Fruit fly (Drosophila melanogaster) whole organism, prepupa: ENCODE data around the gene CG6951.

Experiments
- CG10669 ChIP-seq: fragments of 200-800 bp; sonication (Bioruptor generic); optimal IDR thresholded peaks from 3 replicates; lab custom pipeline; 2018; ENCODE audit warnings: missing biosample characterization, mild to moderate bottlenecking, missing genetic modification characterization, moderate library complexity
- CG11294 ChIP-seq: fragments of 200-800 bp; sonication (Bioruptor generic); IDR thresholded peaks from 2 replicates; pipeline ENCODE4 v1.3.6; 2022; ENCODE audit warnings: missing biosample characterization, missing genetic modification characterization
- CG11762 ChIP-seq: fragments of 200-800 bp; sonication (Bioruptor generic); optimal IDR thresholded peaks from 3 replicates; lab custom pipeline; 2016; ENCODE audit warnings: missing biosample characterization, missing genetic modification characterization; ENCODE audit not compliant: insufficient read depth
- CG15336 ChIP-seq: fragments of 200-800 bp; sonication (Bioruptor generic); IDR thresholded peaks from 2 replicates; pipeline ENCODE4 v1.3.6; 2022; ENCODE audit warnings: missing biosample characterization, missing genetic modification characterization
- CG1621 ChIP-seq: fragments of 200-800 bp; sonication (Bioruptor generic); optimal IDR thresholded peaks from 3 replicates; lab custom pipeline; 2018; ENCODE audit warnings: missing biosample characterization, mild to moderate bottlenecking, missing genetic modification characterization
- CG3032 ChIP-seq: fragments of 200-800 bp; optimal IDR thresholded peaks from 2 replicates; lab custom pipeline; 2019; ENCODE audit warnings: missing biosample characterization, mild to moderate bottlenecking, missing genetic modification characterization, moderate library complexity
- CG31627 ChIP-seq: fragments of 200-800 bp; sonication (Bioruptor generic); optimal IDR thresholded peaks from 3 replicates; lab custom pipeline; 2016; ENCODE audit warnings: missing biosample characterization, missing genetic modification characterization
- CG32006 ChIP-seq: fragments of 200-800 bp; sonication (Bioruptor generic); optimal IDR thresholded peaks from 3 replicates; lab custom pipeline; 2017; ENCODE audit warnings: missing biosample characterization, mild to moderate bottlenecking, missing genetic modification characterization
- CG34406 ChIP-seq: fragments of 200-800 bp; sonication (Bioruptor generic); optimal IDR thresholded peaks from 3 replicates; lab custom pipeline; 2016; ENCODE audit warnings: missing biosample characterization, missing genetic modification characterization
- CG4318 ChIP-seq: fragments of 200-800 bp; sonication (Bioruptor generic); optimal IDR thresholded peaks from 3 replicates; lab custom pipeline; 2017; ENCODE audit warnings: missing biosample characterization, mild to moderate bottlenecking, missing genetic modification characterization
- CG6163 ChIP-seq: fragments of 200-800 bp; sonication (Bioruptor generic); IDR thresholded peaks from 3 replicates; pipeline ENCODE4 v1.3.6; 2022; ENCODE audit warnings: missing biosample characterization, missing genetic modification characterization
- CG6792 ChIP-seq: fragments of 200-800 bp; sonication (Bioruptor generic); optimal IDR thresholded peaks from 3 replicates; lab custom pipeline; 2016; ENCODE audit warnings: missing biosample characterization, missing genetic modification characterization
- CG6808 ChIP-seq: fragments of 200-800 bp; sonication (Bioruptor generic); optimal IDR thresholded peaks from 3 replicates; lab custom pipeline; 2017; ENCODE audit warnings: missing biosample characterization, missing genetic modification characterization, mild to moderate bottlenecking, moderate library complexity, missing genetic modification reagents
- CG6854 ChIP-seq: fragments of 200-800 bp; sonication (Bioruptor generic); optimal IDR thresholded peaks from 2 replicates; lab custom pipeline; 2017; ENCODE audit warnings: missing biosample characterization, mild to moderate bottlenecking, missing genetic modification characterization
- CG7368 ChIP-seq: fragments of 200-800 bp; sonication (Bioruptor generic); optimal IDR thresholded peaks from 3 replicates; lab custom pipeline; 2016; ENCODE audit warnings: missing biosample characterization, missing genetic modification characterization
- CG8119 ChIP-seq: fragments of 200-800 bp; sonication (Bioruptor generic); IDR thresholded peaks from 3 replicates; pipeline ENCODE4 v1.3.6; 2022; ENCODE audit warnings: missing biosample characterization, missing genetic modification characterization
- CG8319 ChIP-seq: fragments of 200-800 bp; sonication (Bioruptor generic); optimal IDR thresholded peaks from 3 replicates; lab custom pipeline; 2016; ENCODE audit warnings: missing biosample characterization, missing genetic modification characterization
- CG9139 ChIP-seq: fragments of 200-800 bp; sonication (Bioruptor generic); optimal IDR thresholded peaks from 3 replicates; lab custom pipeline; 2017; ENCODE audit warnings: missing biosample characterization, mild to moderate bottlenecking, missing genetic modification characterization
- Eip75B ChIP-seq: fragments of 200-800 bp; sonication (Bioruptor generic); optimal IDR thresholded peaks from 3 replicates; lab custom pipeline; 2016; ENCODE audit warnings: missing biosample characterization, missing genetic modification characterization
- Eip93F ChIP-seq: fragments of 200-800 bp; sonication (Bioruptor generic); optimal IDR thresholded peaks from 2 replicates; lab custom pipeline; 2016; ENCODE audit warnings: missing biosample characterization, mild to moderate bottlenecking, missing genetic modification characterization
- Ets21C ChIP-seq: fragments of 200-800 bp; sonication (Bioruptor generic); optimal IDR thresholded peaks from 3 replicates; lab custom pipeline; 2016; ENCODE audit warnings: missing biosample characterization, missing genetic modification characterization
- Ets96B ChIP-seq: fragments of 200-800 bp; optimal IDR thresholded peaks from 2 replicates; lab custom pipeline; 2019; ENCODE audit warnings: missing biosample characterization, mild to moderate bottlenecking, missing genetic modification characterization, moderate library complexity
- Gug ChIP-seq: fragments of 200-800 bp; sonication (Bioruptor generic); IDR thresholded peaks from 2 replicates; pipeline ENCODE4 v1.3.6; 2022; ENCODE audit warnings: missing biosample characterization, missing genetic modification characterization
- Hr38 ChIP-seq: sonication (Bioruptor generic); optimal IDR thresholded peaks from 2 replicates; lab custom pipeline; 2016; ENCODE audit warnings: missing biosample characterization, missing genetic modification characterization
- Hr39 ChIP-seq: fragments of 200-800 bp; sonication (Bioruptor generic); optimal IDR thresholded peaks from 2 replicates; lab custom pipeline; 2016; ENCODE audit warnings: missing biosample characterization, missing genetic modification characterization
- Hr4 ChIP-seq: fragments of 200-800 bp; sonication (Bioruptor generic); optimal IDR thresholded peaks from 3 replicates; lab custom pipeline; 2016; ENCODE audit warnings: missing biosample characterization, missing genetic modification characterization
- Lpt ChIP-seq: fragments of 200-800 bp; sonication (Bioruptor generic); optimal IDR thresholded peaks from 3 replicates; lab custom pipeline; 2016; ENCODE audit warnings: missing biosample characterization, missing genetic modification characterization
- Sox102F ChIP-seq: fragments of 200-800 bp; sonication (Bioruptor generic); optimal IDR thresholded peaks from 2 replicates; lab custom pipeline; 2016; ENCODE audit warnings: missing biosample characterization, mild to moderate bottlenecking, missing genetic modification characterization
- Sox15 ChIP-seq: fragments of 200-800 bp; sonication (Bioruptor generic); optimal IDR thresholded peaks from 3 replicates; lab custom pipeline; 2016; ENCODE audit warnings: missing biosample characterization, missing genetic modification characterization
- achi ChIP-seq: fragments of 200-800 bp; sonication (Bioruptor generic); optimal IDR thresholded peaks from 3 replicates; lab custom pipeline; 2016; ENCODE audit warnings: missing biosample characterization, missing genetic modification characterization
- acj6 ChIP-seq: fragments of 200-800 bp; sonication (Bioruptor generic); optimal IDR thresholded peaks from 3 replicates; lab custom pipeline; 2016; ENCODE audit warnings: missing biosample characterization, missing genetic modification characterization
- cyc ChIP-seq: fragments of 200-800 bp; sonication (Bioruptor generic); optimal IDR thresholded peaks from 3 replicates; lab custom pipeline; 2016; ENCODE audit warnings: missing biosample characterization, missing genetic modification characterization
- dac ChIP-seq: fragments of 200-800 bp; sonication (Bioruptor generic); optimal IDR thresholded peaks from 2 replicates; lab custom pipeline; 2017; ENCODE audit warnings: missing biosample characterization, mild to moderate bottlenecking, missing genetic modification characterization
- dsx ChIP-seq: fragments of 200-800 bp; optimal IDR thresholded peaks from 3 replicates; lab custom pipeline; 2019; ENCODE audit warnings: missing biosample characterization, mild to moderate bottlenecking, missing genetic modification characterization, moderate library complexity; ENCODE audit not compliant: poor library complexity, severe bottlenecking
- esn ChIP-seq: fragments of 200-800 bp; sonication (Bioruptor generic); optimal IDR thresholded peaks from 2 replicates; lab custom pipeline; 2016; ENCODE audit warnings: missing biosample characterization, mild to moderate bottlenecking, missing genetic modification characterization, moderate library complexity
- fkh ChIP-seq: fragments of 200-800 bp; sonication (Bioruptor generic); optimal IDR thresholded peaks from 3 replicates; lab custom pipeline; 2017; ENCODE audit warnings: missing biosample characterization, mild to moderate bottlenecking, missing genetic modification characterization, moderate library complexity
- lz ChIP-seq: fragments of 200-800 bp; sonication (Bioruptor generic); optimal IDR thresholded peaks from 3 replicates; lab custom pipeline; 2016; ENCODE audit warnings: missing biosample characterization, missing genetic modification characterization
- net ChIP-seq: fragments of 200-800 bp; sonication (Bioruptor generic); optimal IDR thresholded peaks from 3 replicates; lab custom pipeline; 2016; ENCODE audit warnings: missing biosample characterization, missing genetic modification characterization
- pdm3 ChIP-seq: fragments of 200-800 bp; sonication (Bioruptor generic); optimal IDR thresholded peaks from 3 replicates; lab custom pipeline; 2016; ENCODE audit warnings: missing biosample characterization, missing genetic modification characterization
- salr ChIP-seq, 2 experiments: fragments of 200-800 bp; sonication (Bioruptor generic); optimal IDR thresholded peaks; 3 replicates each; lab custom pipeline; 2016 to 2018; ENCODE audit warnings: missing biosample characterization in 2 of 2, missing genetic modification characterization in 2 of 2, mild to moderate bottlenecking in 1 of 2
- spab ChIP-seq: fragments of 200-800 bp; sonication (Bioruptor generic); optimal IDR thresholded peaks from 2 replicates; lab custom pipeline; 2017; ENCODE audit warnings: missing biosample characterization, mild to moderate bottlenecking, missing genetic modification characterization, missing genetic modification reagents
- ss ChIP-seq, 2 experiments: fragments of 200-800 bp; sonication (Bioruptor generic); optimal IDR thresholded peaks; 2 replicates in 1 of 2; 3 replicates in 1 of 2; lab custom pipeline; 2017 to 2018; ENCODE audit warnings: mild to moderate bottlenecking in 2 of 2, missing biosample characterization in 2 of 2, missing genetic modification characterization in 2 of 2, moderate library complexity in 1 of 2
- svp ChIP-seq: fragments of 200-800 bp; sonication (Bioruptor generic); peaks from one replicate; lab custom pipeline; 2016; ENCODE audit warnings: missing biosample characterization, missing genetic modification characterization
- topi ChIP-seq: fragments of 200-800 bp; sonication (Bioruptor generic); optimal IDR thresholded peaks from 3 replicates; lab custom pipeline; 2016; ENCODE audit warnings: missing biosample characterization, missing genetic modification characterization
- vri ChIP-seq: fragments of 200-800 bp; sonication (Bioruptor generic); optimal IDR thresholded peaks from 3 replicates; lab custom pipeline; 2016; ENCODE audit warnings: missing biosample characterization, mild to moderate bottlenecking, missing genetic modification characterization

Gene CG6951

dm6 chr3L:20247513-20248173 lies 6.6 kb downstream of the CG6951 start, which contains the start of gene rdgC (continued):
- TF ChIP-seq Eip75B (peak; percentile 94), CG9139 (GFP tag; lab: Kevin White, UChicago) (peak; percentile 64), CG34406 (GFP tag; lab: Kevin White, UChicago) (peak; percentile 87), CG8319 (peak; percentile 80), net (GFP tag; lab: Kevin White, UChicago) (peak; percentile 91), CG1621 (tag; lab: Kevin White, UChicago) (peak; percentile 90), salr (GFP tag; optimal IDR thresholded peaks at IDR 0.05; lab: Kevin White, UChicago) (peak; percentile 84 to 86), achi (GFP tag; lab: Kevin White, UChicago) (peak; percentile 89), dac (GFP tag; lab: Kevin White, UChicago) (peak; percentile 76), CG11294 (GFP tag; lab: Robert Waterston, UW) (peak; percentile 94), Sox15 (GFP tag; lab: Kevin White, UChicago) (peak; percentile 82), acj6 (peak; percentile 92), svp (peak; percentile 94), Gug (GFP tag; lab: Robert Waterston, UW) (peak; percentile 96), spab (peak; percentile 84), CG15336 (GFP tag; lab: Robert Waterston, UW) (peak; percentile 93), Lpt (GFP tag; lab: Kevin White, UChicago) (peak; percentile 85), vri (peak; percentile 76), fkh (GFP tag; lab: Kevin White, UChicago) (peak; percentile 65), CG6792 (GFP tag; lab: Kevin White, UChicago) (peak; percentile 88), Hr38 (GFP tag; lab: Kevin White, UChicago) (peak; percentile 2), topi (GFP tag; lab: Kevin White, UChicago) (peak; percentile 92), esn (GFP tag; lab: Kevin White, UChicago) (peak; percentile 91), Sox102F (GFP tag; lab: Kevin White, UChicago) (peak; percentile 88), CG11762 (GFP tag; lab: Kevin White, UChicago) (peak; percentile 85), lz (peak; percentile 89), CG4318 (GFP tag; lab: Kevin White, UChicago) (peak; percentile 83), CG6854 (GFP tag; lab: Kevin White, UChicago) (no peak), Ets96B (tag; lab: Kevin White, UChicago) (peak; percentile 91), CG6808 (GFP tag; lab: Kevin White, UChicago) (peak; percentile 85), CG32006 (peak; percentile 92), pdm3 (GFP tag; lab: Kevin White, UChicago) (peak; percentile 92), Eip93F (GFP tag; lab: Kevin White, UChicago) (peak; percentile 38), Ets21C (peak; percentile 82), cyc (peak; percentile 94), Hr4 (GFP tag; lab: Kevin White, UChicago) (peak; percentile 95)

- TF ChIP-seq CG11762 (GFP tag; lab: Kevin White, UChicago) (no peak), topi (GFP tag; lab: Kevin White, UChicago) (no peak), CG15336 (GFP tag; lab: Robert Waterston, UW) (no peak), Sox15 (GFP tag; lab: Kevin White, UChicago) (no peak), CG8119 (GFP tag; lab: Robert Waterston, UW) (no peak), dsx (GFP tag; lab: Kevin White, UChicago) (no peak), CG10669 (no peak), fkh (GFP tag; lab: Kevin White, UChicago) (no peak), Hr4 (GFP tag; lab: Kevin White, UChicago) (no peak), CG3032 (tag; lab: Kevin White, UChicago) (no peak), CG7368 (GFP tag; lab: Kevin White, UChicago) (no peak), Sox102F (GFP tag; lab: Kevin White, UChicago) (no peak), CG31627 (GFP tag; lab: Kevin White, UChicago) (no peak), spab (no peak), CG32006 (no peak), CG6163 (GFP tag; lab: Robert Waterston, UW) (no peak), Hr39 (GFP tag; lab: Kevin White, UChicago) (no peak), ss (GFP tag; optimal IDR thresholded peaks at IDR 0.05; lab: Kevin White, UChicago) (no peak), cyc (no peak)
Observed at dm6 chr3L:20265514-20265913, 24.4 kb downstream of the CG6951 start, which contains the start of gene CG32228. Gene CG32228 (plus strand): TSS chr3L:20265814.
